Worm (Caenorhabditis elegans): ENCODE data around the gene C06A1.6.

- TF ChIP-seq him-1 (tag; optimal IDR thresholded peaks at IDR 0.05) (no peak), dao-5 (tag; optimal IDR thresholded peaks at IDR 0.05) (no peak)
These were observed 25.2 kb downstream of the C06A1.6 start, which contains the start of gene R166.3 for ce11 chrII:10539232-10539631.
